Fruit fly (Drosophila melanogaster) whole organism, prepupa: ENCODE data around the gene Hs2st.
A peak's percentile ranks its signal among the peaks of the same experiment; 100 is the strongest.

Source experiments
- CG10631 ChIP-seq: fragments of 200-800 bp; sonication (Bioruptor generic); optimal IDR thresholded peaks from 2 replicates; lab custom pipeline; 2016; ENCODE audit warnings: missing biosample characterization, missing genetic modification characterization
- CG10669 ChIP-seq: fragments of 200-800 bp; sonication (Bioruptor generic); optimal IDR thresholded peaks from 3 replicates; lab custom pipeline; 2018; ENCODE audit warnings: missing biosample characterization, mild to moderate bottlenecking, missing genetic modification characterization, moderate library complexity
- CG11294 ChIP-seq: fragments of 200-800 bp; sonication (Bioruptor generic); IDR thresholded peaks from 2 replicates; pipeline ENCODE4 v1.3.6; 2022; ENCODE audit warnings: missing biosample characterization, missing genetic modification characterization
- CG11762 ChIP-seq: fragments of 200-800 bp; sonication (Bioruptor generic); optimal IDR thresholded peaks from 3 replicates; lab custom pipeline; 2016; ENCODE audit warnings: missing biosample characterization, missing genetic modification characterization; ENCODE audit not compliant: insufficient read depth
- CG15336 ChIP-seq: fragments of 200-800 bp; sonication (Bioruptor generic); IDR thresholded peaks from 2 replicates; pipeline ENCODE4 v1.3.6; 2022; ENCODE audit warnings: missing biosample characterization, missing genetic modification characterization
- CG1621 ChIP-seq: fragments of 200-800 bp; sonication (Bioruptor generic); optimal IDR thresholded peaks from 3 replicates; lab custom pipeline; 2018; ENCODE audit warnings: missing biosample characterization, mild to moderate bottlenecking, missing genetic modification characterization
- CG16779 ChIP-seq: fragments of 200-800 bp; sonication (Bioruptor generic); optimal IDR thresholded peaks from 3 replicates; lab custom pipeline; 2017; ENCODE audit warnings: missing biosample characterization, mild to moderate bottlenecking, missing genetic modification characterization
- CG3032 ChIP-seq: fragments of 200-800 bp; optimal IDR thresholded peaks from 2 replicates; lab custom pipeline; 2019; ENCODE audit warnings: missing biosample characterization, mild to moderate bottlenecking, missing genetic modification characterization, moderate library complexity
- CG32006 ChIP-seq: fragments of 200-800 bp; sonication (Bioruptor generic); optimal IDR thresholded peaks from 3 replicates; lab custom pipeline; 2017; ENCODE audit warnings: missing biosample characterization, mild to moderate bottlenecking, missing genetic modification characterization
- CG34406 ChIP-seq: fragments of 200-800 bp; sonication (Bioruptor generic); optimal IDR thresholded peaks from 3 replicates; lab custom pipeline; 2016; ENCODE audit warnings: missing biosample characterization, missing genetic modification characterization
- CG3919 ChIP-seq: fragments of 200-800 bp; sonication (Bioruptor generic); optimal IDR thresholded peaks from 3 replicates; lab custom pipeline; 2016; ENCODE audit warnings: missing biosample characterization, missing genetic modification characterization
- CG6163 ChIP-seq: fragments of 200-800 bp; sonication (Bioruptor generic); IDR thresholded peaks from 3 replicates; pipeline ENCODE4 v1.3.6; 2022; ENCODE audit warnings: missing biosample characterization, missing genetic modification characterization
- CG6792 ChIP-seq: fragments of 200-800 bp; sonication (Bioruptor generic); optimal IDR thresholded peaks from 3 replicates; lab custom pipeline; 2016; ENCODE audit warnings: missing biosample characterization, missing genetic modification characterization
- CG6808 ChIP-seq: fragments of 200-800 bp; sonication (Bioruptor generic); optimal IDR thresholded peaks from 3 replicates; lab custom pipeline; 2017; ENCODE audit warnings: missing biosample characterization, missing genetic modification characterization, mild to moderate bottlenecking, moderate library complexity, missing genetic modification reagents
- CG6854 ChIP-seq: fragments of 200-800 bp; sonication (Bioruptor generic); optimal IDR thresholded peaks from 2 replicates; lab custom pipeline; 2017; ENCODE audit warnings: missing biosample characterization, mild to moderate bottlenecking, missing genetic modification characterization
- CG7368 ChIP-seq: fragments of 200-800 bp; sonication (Bioruptor generic); optimal IDR thresholded peaks from 3 replicates; lab custom pipeline; 2016; ENCODE audit warnings: missing biosample characterization, missing genetic modification characterization
- CG8119 ChIP-seq: fragments of 200-800 bp; sonication (Bioruptor generic); IDR thresholded peaks from 3 replicates; pipeline ENCODE4 v1.3.6; 2022; ENCODE audit warnings: missing biosample characterization, missing genetic modification characterization
- CG8319 ChIP-seq: fragments of 200-800 bp; sonication (Bioruptor generic); optimal IDR thresholded peaks from 3 replicates; lab custom pipeline; 2016; ENCODE audit warnings: missing biosample characterization, missing genetic modification characterization
- CG8632 ChIP-seq: fragments of 200-800 bp; sonication (Bioruptor generic); optimal IDR thresholded peaks from 3 replicates; lab custom pipeline; 2016; ENCODE audit warnings: missing biosample characterization, missing genetic modification characterization
- Eip75B ChIP-seq: fragments of 200-800 bp; sonication (Bioruptor generic); optimal IDR thresholded peaks from 3 replicates; lab custom pipeline; 2016; ENCODE audit warnings: missing biosample characterization, missing genetic modification characterization
- Eip78C ChIP-seq: fragments of 200-800 bp; sonication (Bioruptor generic); peaks from one replicate; lab custom pipeline; 2016; ENCODE audit warnings: missing biosample characterization, missing genetic modification characterization
- Eip93F ChIP-seq: fragments of 200-800 bp; sonication (Bioruptor generic); optimal IDR thresholded peaks from 2 replicates; lab custom pipeline; 2016; ENCODE audit warnings: missing biosample characterization, mild to moderate bottlenecking, missing genetic modification characterization
- Ets21C ChIP-seq: fragments of 200-800 bp; sonication (Bioruptor generic); optimal IDR thresholded peaks from 3 replicates; lab custom pipeline; 2016; ENCODE audit warnings: missing biosample characterization, missing genetic modification characterization
- Ets96B ChIP-seq: fragments of 200-800 bp; optimal IDR thresholded peaks from 2 replicates; lab custom pipeline; 2019; ENCODE audit warnings: missing biosample characterization, mild to moderate bottlenecking, missing genetic modification characterization, moderate library complexity
- Gug ChIP-seq: fragments of 200-800 bp; sonication (Bioruptor generic); IDR thresholded peaks from 2 replicates; pipeline ENCODE4 v1.3.6; 2022; ENCODE audit warnings: missing biosample characterization, missing genetic modification characterization
- Hr4 ChIP-seq: fragments of 200-800 bp; sonication (Bioruptor generic); optimal IDR thresholded peaks from 3 replicates; lab custom pipeline; 2016; ENCODE audit warnings: missing biosample characterization, missing genetic modification characterization
- Lpt ChIP-seq: fragments of 200-800 bp; sonication (Bioruptor generic); optimal IDR thresholded peaks from 3 replicates; lab custom pipeline; 2016; ENCODE audit warnings: missing biosample characterization, missing genetic modification characterization
- OdsH ChIP-seq: fragments of 200-800 bp; sonication (Bioruptor generic); optimal IDR thresholded peaks from 3 replicates; lab custom pipeline; 2016; ENCODE audit warnings: missing biosample characterization, missing genetic modification characterization
- Smox ChIP-seq: fragments of 200-800 bp; sonication (Bioruptor generic); optimal IDR thresholded peaks from 3 replicates; lab custom pipeline; 2016; ENCODE audit warnings: missing biosample characterization, missing genetic modification characterization
- Sox102F ChIP-seq: fragments of 200-800 bp; sonication (Bioruptor generic); optimal IDR thresholded peaks from 2 replicates; lab custom pipeline; 2016; ENCODE audit warnings: missing biosample characterization, mild to moderate bottlenecking, missing genetic modification characterization
- Sox15 ChIP-seq: fragments of 200-800 bp; sonication (Bioruptor generic); optimal IDR thresholded peaks from 3 replicates; lab custom pipeline; 2016; ENCODE audit warnings: missing biosample characterization, missing genetic modification characterization
- achi ChIP-seq: fragments of 200-800 bp; sonication (Bioruptor generic); optimal IDR thresholded peaks from 3 replicates; lab custom pipeline; 2016; ENCODE audit warnings: missing biosample characterization, missing genetic modification characterization
- acj6 ChIP-seq: fragments of 200-800 bp; sonication (Bioruptor generic); optimal IDR thresholded peaks from 3 replicates; lab custom pipeline; 2016; ENCODE audit warnings: missing biosample characterization, missing genetic modification characterization
- cyc ChIP-seq: fragments of 200-800 bp; sonication (Bioruptor generic); optimal IDR thresholded peaks from 3 replicates; lab custom pipeline; 2016; ENCODE audit warnings: missing biosample characterization, missing genetic modification characterization
- dsx ChIP-seq: fragments of 200-800 bp; optimal IDR thresholded peaks from 3 replicates; lab custom pipeline; 2019; ENCODE audit warnings: missing biosample characterization, mild to moderate bottlenecking, missing genetic modification characterization, moderate library complexity; ENCODE audit not compliant: poor library complexity, severe bottlenecking
- eg ChIP-seq: fragments of 200-800 bp; sonication (Bioruptor generic); IDR thresholded peaks from 3 replicates; pipeline ENCODE4 v1.3.6; 2022; ENCODE audit warnings: missing biosample characterization, missing genetic modification characterization
- fkh ChIP-seq: fragments of 200-800 bp; sonication (Bioruptor generic); optimal IDR thresholded peaks from 3 replicates; lab custom pipeline; 2017; ENCODE audit warnings: missing biosample characterization, mild to moderate bottlenecking, missing genetic modification characterization, moderate library complexity
- lz ChIP-seq: fragments of 200-800 bp; sonication (Bioruptor generic); optimal IDR thresholded peaks from 3 replicates; lab custom pipeline; 2016; ENCODE audit warnings: missing biosample characterization, missing genetic modification characterization
- net ChIP-seq: fragments of 200-800 bp; sonication (Bioruptor generic); optimal IDR thresholded peaks from 3 replicates; lab custom pipeline; 2016; ENCODE audit warnings: missing biosample characterization, missing genetic modification characterization
- pdm3 ChIP-seq: fragments of 200-800 bp; sonication (Bioruptor generic); optimal IDR thresholded peaks from 3 replicates; lab custom pipeline; 2016; ENCODE audit warnings: missing biosample characterization, missing genetic modification characterization
- salr ChIP-seq, 2 experiments: fragments of 200-800 bp; sonication (Bioruptor generic); optimal IDR thresholded peaks; 3 replicates each; lab custom pipeline; 2016 to 2018; ENCODE audit warnings: missing biosample characterization in 2 of 2, missing genetic modification characterization in 2 of 2, mild to moderate bottlenecking in 1 of 2
- spab ChIP-seq: fragments of 200-800 bp; sonication (Bioruptor generic); optimal IDR thresholded peaks from 2 replicates; lab custom pipeline; 2017; ENCODE audit warnings: missing biosample characterization, mild to moderate bottlenecking, missing genetic modification characterization, missing genetic modification reagents
- ss ChIP-seq, 2 experiments: fragments of 200-800 bp; sonication (Bioruptor generic); optimal IDR thresholded peaks; 2 replicates in 1 of 2; 3 replicates in 1 of 2; lab custom pipeline; 2017 to 2018; ENCODE audit warnings: mild to moderate bottlenecking in 2 of 2, missing biosample characterization in 2 of 2, missing genetic modification characterization in 2 of 2, moderate library complexity in 1 of 2
- topi ChIP-seq: fragments of 200-800 bp; sonication (Bioruptor generic); optimal IDR thresholded peaks from 3 replicates; lab custom pipeline; 2016; ENCODE audit warnings: missing biosample characterization, missing genetic modification characterization
- vri ChIP-seq: fragments of 200-800 bp; sonication (Bioruptor generic); optimal IDR thresholded peaks from 3 replicates; lab custom pipeline; 2016; ENCODE audit warnings: missing biosample characterization, mild to moderate bottlenecking, missing genetic modification characterization

Hs2st gene

dm6 chr2L:19441791-19442190 is 2.8 kb downstream of the Hs2st start, which contains the start of gene RanGAP (continued):
- TF ChIP-seq CG8319 (GFP tag; lab: Kevin White, UChicago) (no peak), spab (GFP tag; lab: Kevin White, UChicago) (no peak), salr (GFP tag; optimal IDR thresholded peaks at IDR 0.05; lab: Kevin White, UChicago) (peak in 1 of 2 experiments; percentile 1), Eip75B (GFP tag; lab: Kevin White, UChicago) (no peak), OdsH (GFP tag; lab: Kevin White, UChicago) (peak; percentile 13), ss (GFP tag; optimal IDR thresholded peaks at IDR 0.05; lab: Kevin White, UChicago) (no peak), Sox102F (GFP tag; lab: Kevin White, UChicago) (no peak), CG3032 (no peak), CG1621 (no peak), Eip78C (GFP tag; lab: Kevin White, UChicago) (peak; percentile 24), Hr4 (no peak), fkh (GFP tag; lab: Kevin White, UChicago) (no peak), net (GFP tag; lab: Kevin White, UChicago) (peak; percentile 18), cyc (GFP tag; lab: Kevin White, UChicago) (no peak)

- TF ChIP-seq eg (peak; percentile 37; the same call in 1 of the 3 replicates), CG8119 (GFP tag; lab: Robert Waterston, UW) (peak; percentile 13; the same call in 1 of the 3 replicates), Smox (GFP tag; lab: Kevin White, UChicago) (no peak), salr (GFP tag; optimal IDR thresholded peaks at IDR 0.05; lab: Kevin White, UChicago) (no peak), topi (no peak), OdsH (GFP tag; lab: Kevin White, UChicago) (no peak), CG1621 (no peak), CG6854 (GFP tag; lab: Kevin White, UChicago) (no peak), CG11294 (GFP tag; lab: Robert Waterston, UW) (peak; percentile 16; the same call in 1 of the 2 replicates), Ets21C (no peak), CG6163 (peak; percentile 22), CG7368 (GFP tag; lab: Kevin White, UChicago) (no peak), net (GFP tag; lab: Kevin White, UChicago) (no peak), Hr4 (peak; percentile 12), achi (GFP tag; lab: Kevin White, UChicago) (no peak), Sox102F (GFP tag; lab: Kevin White, UChicago) (no peak), CG3032 (no peak), CG11762 (no peak), CG6792 (no peak), dsx (no peak), Eip93F (GFP tag; lab: Kevin White, UChicago) (no peak), CG3919 (no peak), lz (GFP tag; lab: Kevin White, UChicago) (no peak), Gug (GFP tag; lab: Robert Waterston, UW) (peak; percentile 44; the same call in 1 of the 2 replicates), Eip78C (GFP tag; lab: Kevin White, UChicago) (peak; percentile 76), CG10669 (GFP tag; lab: Kevin White, UChicago) (no peak)
These were observed 3.2 kb downstream of the Hs2st start for dm6 chr2L:19441339-19441738.

- no peak for TF ChIP-seq fkh (GFP tag; lab: Kevin White, UChicago)
- no peak for TF ChIP-seq Sox15 (GFP tag; lab: Kevin White, UChicago)
- TF ChIP-seq dsx = peak; percentile 49
- no peak for TF ChIP-seq Gug (GFP tag; lab: Robert Waterston, UW)
- peak; percentile 16 for TF ChIP-seq vri (GFP tag; lab: Kevin White, UChicago)
- TF ChIP-seq CG6792 = no peak
- peak; percentile 31 for TF ChIP-seq CG6808 (GFP tag; lab: Kevin White, UChicago)
- no peak for TF ChIP-seq CG32006 (GFP tag; lab: Kevin White, UChicago)
- TF ChIP-seq eg = 0 out of 3 replicates have a peak, but pooled peaks have one; percentile 34
- peak; percentile 6 for TF ChIP-seq CG3919
- TF ChIP-seq CG1621 = peak; percentile 28
- peak; percentile 30 for TF ChIP-seq CG8632 (GFP tag; lab: Kevin White, UChicago)
- no peak for TF ChIP-seq CG10669 (GFP tag; lab: Kevin White, UChicago)
- no peak for TF ChIP-seq topi
- no peak for TF ChIP-seq CG11762
- peak; percentile 14 to 58 for TF ChIP-seq ss (GFP tag; optimal IDR thresholded peaks at IDR 0.05; lab: Kevin White, UChicago)
- peak; percentile 25; the same call in 1 of the 2 replicates for TF ChIP-seq CG15336
- peak; percentile 78 for TF ChIP-seq Eip75B (GFP tag; lab: Kevin White, UChicago)
- TF ChIP-seq acj6 = peak; percentile 7
- no peak for TF ChIP-seq Lpt
- TF ChIP-seq Ets96B (tag; lab: Kevin White, UChicago) = peak; percentile 9
- no peak for TF ChIP-seq CG11294 (GFP tag; lab: Robert Waterston, UW)
- no peak for TF ChIP-seq CG10631 (GFP tag; lab: Kevin White, UChicago)
- TF ChIP-seq CG16779 (tag; lab: Kevin White, UChicago) = no peak
- TF ChIP-seq CG34406 (GFP tag; lab: Kevin White, UChicago) = no peak
- no peak for TF ChIP-seq cyc (GFP tag; lab: Kevin White, UChicago)
- TF ChIP-seq CG3032 = peak; percentile 18
- TF ChIP-seq pdm3 = peak; percentile 54
- TF ChIP-seq Sox102F (GFP tag; lab: Kevin White, UChicago) = no peak
- no peak for TF ChIP-seq CG6854 (GFP tag; lab: Kevin White, UChicago)
- TF ChIP-seq CG6163 = peak; percentile 91
These were observed 3.8 kb downstream of the Hs2st start for dm6 chr2L:19440732-19441131.
